Worm (Caenorhabditis elegans) whole organism, L3 larva: ENCODE data around the gene F42H10.3.

ENCODE experiments used
- R02D3.7 ChIP-seq: fragments of 150-350 bp; optimal IDR thresholded peaks from 2 replicates; lab custom pipeline; 2014; ENCODE audit warnings: missing biosample characterization, missing genetic modification characterization
- ZK546.5 ChIP-seq: sonication (generic microtip); optimal IDR thresholded peaks from 2 replicates; lab custom pipeline; 2017; ENCODE audit warnings: missing biosample characterization, missing genetic modification characterization
- aly-2 ChIP-seq: fragments of 150-350 bp; optimal IDR thresholded peaks from 2 replicates; lab custom pipeline; 2014; ENCODE audit warnings: missing biosample characterization, missing genetic modification characterization
- ama-1 ChIP-seq: fragments of 150-350 bp; optimal IDR thresholded peaks from 2 replicates; lab custom pipeline; 2018
- ceh-16 ChIP-seq: sonication (generic microtip); optimal IDR thresholded peaks from 2 replicates; lab custom pipeline; 2017; ENCODE audit warnings: missing biosample characterization, missing genetic modification characterization
- ceh-82 ChIP-seq: fragments of 150-350 bp; optimal IDR thresholded peaks from 2 replicates; lab custom pipeline; 2014; ENCODE audit warnings: missing biosample characterization, missing genetic modification characterization
- ceh-9 ChIP-seq: sonication (generic microtip); optimal IDR thresholded peaks from 2 replicates; lab custom pipeline; 2018; ENCODE audit warnings: missing biosample characterization, missing genetic modification characterization
- daf-12 ChIP-seq: fragments of 150-350 bp; optimal IDR thresholded peaks from 2 replicates; lab custom pipeline; 2014; ENCODE audit warnings: missing biosample characterization, missing genetic modification reagents, missing genetic modification characterization
- egl-5 ChIP-seq: fragments of 150-350 bp; optimal IDR thresholded peaks from 2 replicates; lab custom pipeline; 2017; ENCODE audit warnings: missing biosample characterization, missing genetic modification reagents, missing genetic modification characterization, inconsistent platforms
- elt-1 ChIP-seq: fragments of 150-350 bp; optimal IDR thresholded peaks from 2 replicates; lab custom pipeline; 2014; ENCODE audit warnings: missing biosample characterization, missing genetic modification characterization
- elt-2 ChIP-seq: sonication (generic microtip); optimal IDR thresholded peaks from 2 replicates; lab custom pipeline; 2016; ENCODE audit warnings: missing genetic modification reagents, mild to moderate bottlenecking, missing genetic modification characterization, missing compliant biosample characterization
- elt-3 ChIP-seq, 3 experiments: fragments of 150-350 bp in 1 of 3; sonication (generic microtip) in 2 of 3; optimal IDR thresholded peaks; 2 replicates in 2 of 3; 4 replicates in 1 of 3; lab custom pipeline; 2014 to 2017; ENCODE audit warnings: missing biosample characterization in 3 of 3, missing genetic modification characterization in 3 of 3
- eor-1 ChIP-seq, 2 experiments: fragments of 150-350 bp; optimal IDR thresholded peaks; 2 replicates each; lab custom pipeline; 2014 to 2018; ENCODE audit warnings: missing biosample characterization in 2 of 2, missing genetic modification characterization in 2 of 2
- fkh-10 ChIP-seq: sonication (generic microtip); optimal IDR thresholded peaks from 2 replicates; lab custom pipeline; 2017; ENCODE audit warnings: missing biosample characterization, missing genetic modification reagents, missing genetic modification characterization
- fkh-2 ChIP-seq: fragments of 150-350 bp; optimal IDR thresholded peaks from 2 replicates; lab custom pipeline; 2014; ENCODE audit warnings: missing biosample characterization, missing genetic modification reagents, missing genetic modification characterization
- hmg-11 ChIP-seq: sonication (generic microtip); optimal IDR thresholded peaks from 2 replicates; lab custom pipeline; 2016; ENCODE audit warnings: missing genetic modification characterization, missing compliant biosample characterization
- jun-1 ChIP-seq: fragments of 150-350 bp; optimal IDR thresholded peaks from 2 replicates; lab custom pipeline; 2014; ENCODE audit warnings: missing biosample characterization, missing genetic modification reagents, missing genetic modification characterization
- lin-15B ChIP-seq: fragments of 150-350 bp; optimal IDR thresholded peaks from 2 replicates; lab custom pipeline; 2014; ENCODE audit warnings: missing biosample characterization, missing genetic modification characterization
- lin-39 ChIP-seq: fragments of 150-350 bp; optimal IDR thresholded peaks from 2 replicates; lab custom pipeline; 2018; ENCODE audit warnings: missing biosample characterization, missing genetic modification reagents, missing genetic modification characterization
- lsy-12 ChIP-seq: sonication (generic microtip); optimal IDR thresholded peaks from 2 replicates; lab custom pipeline; 2016; ENCODE audit warnings: mild to moderate bottlenecking, missing genetic modification characterization, missing compliant biosample characterization
- mml-1 ChIP-seq: fragments of 150-350 bp; sonication (generic microtip); optimal IDR thresholded peaks from 3 replicates; lab custom pipeline; 2014; ENCODE audit warnings: missing biosample characterization, missing genetic modification characterization
- nfya-1 ChIP-seq: sonication (generic microtip); optimal IDR thresholded peaks from 2 replicates; lab custom pipeline; 2017; ENCODE audit warnings: missing genetic modification characterization, mild to moderate bottlenecking, missing compliant biosample characterization, antibody characterized with exemption, moderate library complexity; ENCODE audit not compliant: insufficient read depth
- nhr-11 ChIP-seq: fragments of 150-350 bp; optimal IDR thresholded peaks from 2 replicates; lab custom pipeline; 2014; ENCODE audit warnings: missing biosample characterization, missing genetic modification characterization
- nhr-12 ChIP-seq: fragments of 150-350 bp; optimal IDR thresholded peaks from 2 replicates; lab custom pipeline; 2014; ENCODE audit warnings: missing biosample characterization, missing genetic modification characterization
- nhr-237 ChIP-seq: fragments of 150-350 bp; optimal IDR thresholded peaks from 2 replicates; lab custom pipeline; 2014; ENCODE audit warnings: missing biosample characterization, missing genetic modification characterization
- nhr-25 ChIP-seq: sonication (generic microtip); optimal IDR thresholded peaks from 2 replicates; lab custom pipeline; 2017; ENCODE audit warnings: missing biosample characterization, missing genetic modification characterization
- nhr-28 ChIP-seq: fragments of 150-350 bp; optimal IDR thresholded peaks from 2 replicates; lab custom pipeline; 2014; ENCODE audit warnings: missing biosample characterization, missing genetic modification characterization
- nhr-43 ChIP-seq: sonication (generic microtip); optimal IDR thresholded peaks from 2 replicates; lab custom pipeline; 2016; ENCODE audit warnings: mild to moderate bottlenecking, missing genetic modification characterization, missing compliant biosample characterization; ENCODE audit not compliant: poor library complexity, severe bottlenecking
- nhr-67 ChIP-seq: fragments of 150-350 bp; optimal IDR thresholded peaks from 2 replicates; lab custom pipeline; 2014; ENCODE audit warnings: missing biosample characterization, missing genetic modification characterization
- nhr-76 ChIP-seq: fragments of 150-350 bp; sonication (generic microtip); optimal IDR thresholded peaks from 5 replicates; lab custom pipeline; 2014; ENCODE audit warnings: missing biosample characterization, missing genetic modification characterization
- nhr-77 ChIP-seq: fragments of 150-350 bp; optimal IDR thresholded peaks from 2 replicates; lab custom pipeline; 2014; ENCODE audit warnings: missing biosample characterization, missing genetic modification characterization
- pha-4 ChIP-seq: fragments of 150-350 bp; optimal IDR thresholded peaks from 2 replicates; lab custom pipeline; 2014; ENCODE audit warnings: missing biosample characterization, missing genetic modification reagents, missing genetic modification characterization
- pqm-1 ChIP-seq: fragments of 150-350 bp; optimal IDR thresholded peaks from 2 replicates; lab custom pipeline; 2017; ENCODE audit warnings: missing biosample characterization, missing genetic modification characterization, inconsistent platforms
- sea-2 ChIP-seq: fragments of 150-350 bp; sonication (generic microtip); optimal IDR thresholded peaks from 4 replicates; lab custom pipeline; 2014; ENCODE audit warnings: missing biosample characterization, missing genetic modification reagents, missing genetic modification characterization
- skn-1 ChIP-seq: fragments of 150-350 bp; optimal IDR thresholded peaks from 2 replicates; lab custom pipeline; 2014; ENCODE audit warnings: missing biosample characterization, missing genetic modification characterization
- snpc-4 ChIP-seq: fragments of 150-350 bp; optimal IDR thresholded peaks from 2 replicates; lab custom pipeline; 2014; ENCODE audit warnings: missing biosample characterization, missing genetic modification characterization
- unc-62 ChIP-seq: fragments of 150-350 bp; sonication (generic microtip); optimal IDR thresholded peaks from 4 replicates; lab custom pipeline; 2014; ENCODE audit warnings: missing biosample characterization, missing genetic modification reagents, missing genetic modification characterization
- zag-1 ChIP-seq: fragments of 150-350 bp; optimal IDR thresholded peaks from 2 replicates; lab custom pipeline; 2014; ENCODE audit warnings: missing biosample characterization, missing genetic modification characterization
- ztf-11 ChIP-seq: fragments of 150-350 bp; optimal IDR thresholded peaks from 2 replicates; lab custom pipeline; 2014; ENCODE audit warnings: missing biosample characterization, missing genetic modification characterization
- ztf-4 ChIP-seq: fragments of 150-350 bp; optimal IDR thresholded peaks from 2 replicates; lab custom pipeline; 2014; ENCODE audit warnings: missing biosample characterization, missing genetic modification characterization

F42H10.3 gene

ce11 chrIII:8443557-8444131, 40.3 kb upstream of the F42H10.3 start, which contains the start of gene ufbp-1 (continued):
- no peak for TF ChIP-seq ZK546.5 (tag; lab: Kevin White, UChicago)
- TF ChIP-seq nhr-28 (tag; lab: Kevin White, UChicago): no peak
- peak; percentile 69 for TF ChIP-seq elt-2 (tag; lab: Kevin White, UChicago)
- peak; percentile 66 for TF ChIP-seq ceh-16 (tag; lab: Kevin White, UChicago)
- peak; percentile 33 for TF ChIP-seq snpc-4
- no peak for TF ChIP-seq aly-2 (tag; lab: Kevin White, UChicago)
- no peak for TF ChIP-seq elt-3 (tag; optimal IDR thresholded peaks at IDR 0.05; lab: Kevin White, UChicago)
- TF ChIP-seq eor-1 (tag; optimal IDR thresholded peaks at IDR 0.05; lab: Kevin White, UChicago): peak in 1 of 2 experiments; percentile 71
- no peak for TF ChIP-seq nhr-12 (tag; lab: Kevin White, UChicago)
- TF ChIP-seq nhr-25 (tag; lab: Kevin White, UChicago): peak; percentile 73
- peak; percentile 67 for TF ChIP-seq lsy-12
- no peak for TF ChIP-seq zag-1 (tag; lab: Kevin White, UChicago)
- no peak for TF ChIP-seq ceh-9 (tag; lab: Kevin White, UChicago)
- TF ChIP-seq pqm-1 (tag; lab: Kevin White, UChicago): no peak
- TF ChIP-seq skn-1 (tag; lab: Kevin White, UChicago): no peak
- TF ChIP-seq sea-2 (GFP tag; lab: Kevin White, UChicago): no peak

ce11 chrIII:8444433-8445090, 39.4 kb upstream of the F42H10.3 start:
- TF ChIP-seq sea-2 (GFP tag; lab: Kevin White, UChicago): no peak
- TF ChIP-seq ama-1 (lab: Kevin White, UChicago): peak; percentile 27
- TF ChIP-seq, all 47 proteins: peak for 1

ce11 chrIII:8446061-8446460, 37.9 kb upstream of the F42H10.3 start:
- TF ChIP-seq pha-4 (tag; lab: Kevin White, UChicago): peak; percentile 16
- no peak for TF ChIP-seq nhr-77
- peak; percentile 81 for TF ChIP-seq ama-1 (lab: Kevin White, UChicago)

- TF ChIP-seq R02D3.7 (tag; lab: Kevin White, UChicago) (no peak), nhr-25 (tag; lab: Kevin White, UChicago) (no peak), elt-1 (no peak), ceh-9 (tag; lab: Kevin White, UChicago) (no peak), snpc-4 (no peak), hmg-11 (tag; lab: Kevin White, UChicago) (no peak), nhr-67 (no peak), lin-15B (no peak), nhr-12 (tag; lab: Kevin White, UChicago) (no peak), ztf-11 (no peak), nhr-77 (no peak)
Measured at ce11 chrIII:8446534-8446933, 37.4 kb upstream of the F42H10.3 start, which contains the start of gene hsp-110. Gene hsp-110, minus strand, starts transcription at chrIII:8446909.

- TF ChIP-seq nhr-43 (tag; lab: Kevin White, UChicago) (peak; percentile 94), nhr-11 (peak; percentile 92), nhr-77 (peak; percentile 85), hmg-11 (tag; lab: Kevin White, UChicago) (peak; percentile 95), pha-4 (tag; lab: Kevin White, UChicago) (peak; percentile 100), ceh-82 (tag; lab: Kevin White, UChicago) (peak; percentile 72), R02D3.7 (tag; lab: Kevin White, UChicago) (peak; percentile 88), lin-15B (peak; percentile 99), nhr-28 (tag; lab: Kevin White, UChicago) (peak; percentile 47), unc-62 (GFP tag; lab: Kevin White, UChicago) (no peak), snpc-4 (peak; percentile 83), ztf-4 (tag; lab: Kevin White, UChicago) (peak; percentile 65), egl-5 (tag; lab: Kevin White, UChicago) (peak; percentile 80), fkh-2 (tag; lab: Kevin White, UChicago) (peak; percentile 70), jun-1 (tag; lab: Kevin White, UChicago) (peak; percentile 95), skn-1 (tag; lab: Kevin White, UChicago) (peak; percentile 100), ZK546.5 (tag; lab: Kevin White, UChicago) (peak; percentile 43), fkh-10 (peak; percentile 94), nfya-1 (tag; lab: Kevin White, UChicago) (peak; percentile 98), nhr-76 (tag; lab: Kevin White, UChicago) (peak; percentile 79), ama-1 (lab: Kevin White, UChicago) (peak; percentile 93), zag-1 (tag; lab: Kevin White, UChicago) (no peak), mml-1 (tag; lab: Kevin White, UChicago) (peak; percentile 59), nhr-237 (tag; lab: Kevin White, UChicago) (no peak), nhr-67 (no peak), lsy-12 (peak; percentile 98), aly-2 (tag; lab: Kevin White, UChicago) (no peak), daf-12 (tag; lab: Kevin White, UChicago) (no peak), lin-39 (tag; lab: Kevin White, UChicago) (peak; percentile 93), eor-1 (tag; optimal IDR thresholded peaks at IDR 0.05; lab: Kevin White, UChicago) (peak in 1 of 2 experiments; percentile 89), nhr-12 (tag; lab: Kevin White, UChicago) (no peak), elt-3 (tag; optimal IDR thresholded peaks at IDR 0.05; lab: Kevin White, UChicago) (peak in 1 of 3 experiments; percentile 19)
Measured at ce11 chrIII:8446940-8447403, 37.0 kb upstream of the F42H10.3 start, which contains the start of gene rpn-3. Gene rpn-3, plus strand, starts transcription at chrIII:8447353.
